Worm (Caenorhabditis elegans): Measurements from ENCODE around the gene C35C5.9.

DNA sequence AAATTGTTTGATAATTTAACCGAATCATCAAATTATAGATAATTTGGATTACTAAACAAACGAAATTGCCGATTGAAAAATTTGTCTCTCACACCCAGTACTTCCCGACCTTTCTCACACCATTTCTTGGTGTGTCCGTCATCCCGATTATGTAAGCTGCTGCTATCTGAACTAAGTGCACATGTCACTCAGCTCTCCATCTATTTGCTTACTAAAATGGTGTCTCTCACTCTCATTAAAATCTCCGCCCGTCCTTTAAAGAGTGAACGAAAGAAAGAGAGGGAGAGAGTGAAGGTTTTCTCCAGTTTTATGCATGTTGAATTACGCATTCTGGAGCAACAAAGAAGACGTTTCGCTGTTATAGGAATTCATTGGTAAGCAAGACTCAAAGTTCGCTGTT is 18.2 kb downstream of the C35C5.9 start:
- TF ChIP-seq nhr-12 (tag; optimal IDR thresholded peaks at IDR 0.05) (no peak), unc-62 (GFP tag; optimal IDR thresholded peaks at IDR 0.05) (no peak), lin-13 (tag; optimal IDR thresholded peaks at IDR 0.05) (no peak), sem-2 (GFP tag; optimal IDR thresholded peaks at IDR 0.05) (no peak), nhr-76 (tag; optimal IDR thresholded peaks at IDR 0.05) (no peak), bed-3 (GFP tag; optimal IDR thresholded peaks at IDR 0.05) (no peak), nhr-237 (tag; optimal IDR thresholded peaks at IDR 0.05) (no peak), elt-1 (tag; optimal IDR thresholded peaks at IDR 0.05; ENCODE audit: borderline replicate concordance, insufficient read depth) (no peak), unc-39 (tag; optimal IDR thresholded peaks at IDR 0.05) (no peak), pha-4 (tag; optimal IDR thresholded peaks at IDR 0.05) (no peak), cnd-1 (tag; optimal IDR thresholded peaks at IDR 0.05) (no peak), snpc-4 (tag; optimal IDR thresholded peaks at IDR 0.05) (no peak), mep-1 (tag; optimal IDR thresholded peaks at IDR 0.05) (no peak)

Data from whole organism, mixed stage, embryonic.